Fruit fly (Drosophila melanogaster) whole organism, prepupa: ENCODE measurements around the gene CG2972.

ENCODE experiments used
- CG11762 ChIP-seq: fragments of 200-800 bp; sonication (Bioruptor generic); optimal IDR thresholded peaks from 3 replicates; lab custom pipeline; 2016; ENCODE audit warnings: missing biosample characterization, missing genetic modification characterization; ENCODE audit not compliant: insufficient read depth
- CG6854 ChIP-seq: fragments of 200-800 bp; sonication (Bioruptor generic); optimal IDR thresholded peaks from 2 replicates; lab custom pipeline; 2017; ENCODE audit warnings: missing biosample characterization, mild to moderate bottlenecking, missing genetic modification characterization
- CG9139 ChIP-seq: fragments of 200-800 bp; sonication (Bioruptor generic); optimal IDR thresholded peaks from 3 replicates; lab custom pipeline; 2017; ENCODE audit warnings: missing biosample characterization, mild to moderate bottlenecking, missing genetic modification characterization
- Ets96B ChIP-seq: fragments of 200-800 bp; optimal IDR thresholded peaks from 2 replicates; lab custom pipeline; 2019; ENCODE audit warnings: missing biosample characterization, mild to moderate bottlenecking, missing genetic modification characterization, moderate library complexity
- Gug ChIP-seq: fragments of 200-800 bp; sonication (Bioruptor generic); IDR thresholded peaks from 2 replicates; pipeline ENCODE4 v1.3.6; 2022; ENCODE audit warnings: missing biosample characterization, missing genetic modification characterization
- Hr38 ChIP-seq: sonication (Bioruptor generic); optimal IDR thresholded peaks from 2 replicates; lab custom pipeline; 2016; ENCODE audit warnings: missing biosample characterization, missing genetic modification characterization
- Sox102F ChIP-seq: fragments of 200-800 bp; sonication (Bioruptor generic); optimal IDR thresholded peaks from 2 replicates; lab custom pipeline; 2016; ENCODE audit warnings: missing biosample characterization, mild to moderate bottlenecking, missing genetic modification characterization
- Sox14 ChIP-seq: fragments of 200-800 bp; sonication (Bioruptor generic); optimal IDR thresholded peaks from 3 replicates; lab custom pipeline; 2016; ENCODE audit warnings: missing biosample characterization, missing genetic modification characterization
- Sox15 ChIP-seq: fragments of 200-800 bp; sonication (Bioruptor generic); optimal IDR thresholded peaks from 3 replicates; lab custom pipeline; 2016; ENCODE audit warnings: missing biosample characterization, missing genetic modification characterization
- fd59A ChIP-seq: fragments of 200-800 bp; sonication (Bioruptor generic); optimal IDR thresholded peaks from 2 replicates; lab custom pipeline; 2017; ENCODE audit warnings: missing biosample characterization, mild to moderate bottlenecking, missing genetic modification characterization, missing genetic modification reagents
- topi ChIP-seq: fragments of 200-800 bp; sonication (Bioruptor generic); optimal IDR thresholded peaks from 3 replicates; lab custom pipeline; 2016; ENCODE audit warnings: missing biosample characterization, missing genetic modification characterization

dm6 chrX:10061327-10061726 is 21.6 kb upstream of the CG2972 start, which contains the start of gene Gr9a:
- TF ChIP-seq Sox102F (no peak), Sox14 (GFP tag; lab: Kevin White, UChicago) (no peak), CG6854 (GFP tag; lab: Kevin White, UChicago) (no peak), topi (GFP tag; lab: Kevin White, UChicago) (no peak), CG9139 (no peak), fd59A (GFP tag; lab: Kevin White, UChicago) (no peak), CG11762 (GFP tag; lab: Kevin White, UChicago) (no peak), Hr38 (no peak), Sox15 (GFP tag; lab: Kevin White, UChicago) (no peak), Ets96B (tag; lab: Kevin White, UChicago) (no peak), Gug (no peak)
